Worm (Caenorhabditis elegans) whole organism, L4 larva: Measurements from ENCODE around the gene irld-24.

Source experiments
- R02D3.7 ChIP-seq: fragments of 150-350 bp; sonication (generic microtip); optimal IDR thresholded peaks from 3 replicates; lab custom pipeline; 2014; ENCODE audit warnings: missing biosample characterization, missing genetic modification characterization
- ZK546.5 ChIP-seq, 2 experiments: sonication (generic microtip); optimal IDR thresholded peaks; 2 replicates each; lab custom pipeline; 2017; ENCODE audit warnings: missing biosample characterization in 2 of 2, missing genetic modification characterization in 2 of 2
- aha-1 ChIP-seq: fragments of 150-350 bp; peaks from one replicate; lab custom pipeline; 2014; ENCODE audit warnings: missing biosample characterization, missing genetic modification characterization
- ceh-82 ChIP-seq: sonication (generic microtip); optimal IDR thresholded peaks from 2 replicates; lab custom pipeline; 2017; ENCODE audit warnings: missing biosample characterization, missing genetic modification characterization
- dve-1 ChIP-seq: sonication (generic microtip); optimal IDR thresholded peaks from 2 replicates; lab custom pipeline; 2017; ENCODE audit warnings: antibody characterized with exemption, mild to moderate bottlenecking, missing genetic modification characterization, missing compliant biosample characterization; ENCODE audit not compliant: insufficient read depth
- mdt-29 ChIP-seq: fragments of 200-800 bp; sonication (Bioruptor generic); IDR thresholded peaks from 2 replicates; pipeline ENCODE4 v1.3.6; 2022; ENCODE audit warnings: missing genetic modification reagents, missing genetic modification characterization, missing compliant biosample characterization
- nhr-111 ChIP-seq: fragments of 200-800 bp; sonication (Bioruptor generic); optimal IDR thresholded peaks from 2 replicates; lab custom pipeline; 2018; ENCODE audit warnings: mild to moderate bottlenecking, missing genetic modification characterization, missing compliant biosample characterization
- pha-4 ChIP-seq, 2 experiments: fragments of 150-350 bp in 1 of 2; fragments of 200-800 bp in 1 of 2; sonication (Bioruptor generic) in 1 of 2; IDR thresholded peaks in 1 of 2; optimal IDR thresholded peaks in 1 of 2; 2 replicates each; pipeline versions ENCODE4 v1.3.6 to Lab custom; 2014 to 2022; ENCODE audit warnings: missing genetic modification characterization in 2 of 2, missing genetic modification reagents in 2 of 2, missing biosample characterization in 1 of 2, missing compliant biosample characterization in 1 of 2
- php-3 ChIP-seq: fragments of 200-800 bp; sonication (Bioruptor generic); IDR thresholded peaks from 2 replicates; pipeline ENCODE4 v1.3.6; 2022; ENCODE audit warnings: missing genetic modification reagents, missing genetic modification characterization, missing compliant biosample characterization
- spr-1 ChIP-seq: sonication (generic microtip); optimal IDR thresholded peaks from 2 replicates; lab custom pipeline; 2016; ENCODE audit warnings: mild to moderate bottlenecking, missing genetic modification characterization, missing compliant biosample characterization
- unc-130 ChIP-seq: sonication (generic microtip); optimal IDR thresholded peaks from 2 replicates; lab custom pipeline; 2016; ENCODE audit warnings: missing genetic modification reagents, missing genetic modification characterization, missing compliant biosample characterization
- unc-39 ChIP-seq: sonication (generic microtip); optimal IDR thresholded peaks from 2 replicates; lab custom pipeline; 2017; ENCODE audit warnings: missing biosample characterization, missing genetic modification characterization

DNA sequence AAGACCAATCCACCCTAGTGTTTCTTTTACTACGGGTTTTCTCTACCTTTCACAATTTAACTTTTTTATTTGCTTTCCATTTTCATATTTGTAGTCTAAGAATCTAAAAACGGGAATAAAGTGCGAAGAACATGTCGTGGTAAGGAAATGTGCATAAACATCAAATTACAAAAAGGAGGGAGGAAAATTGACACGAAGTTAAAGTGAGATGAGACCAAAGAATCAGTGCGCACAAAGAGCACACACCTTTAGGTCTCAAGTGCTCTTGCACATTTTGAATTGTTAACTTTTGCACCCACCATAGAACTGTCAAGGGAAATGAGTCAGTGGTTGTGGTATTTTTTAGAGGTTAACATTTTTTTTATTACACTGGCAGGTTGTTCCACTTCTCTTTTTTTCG, 44.1 kb downstream of the irld-24 start:
- TF ChIP-seq nhr-111 (GFP tag; lab: Kevin White, UChicago) (no peak), aha-1 (tag; lab: Kevin White, UChicago) (no peak), mdt-29 (GFP tag; lab: Robert Waterston, UW) (no peak), unc-130 (GFP tag; lab: Kevin White, UChicago) (no peak), ceh-82 (no peak), unc-39 (tag; lab: Kevin White, UChicago) (no peak), ZK546.5 (tag; optimal IDR thresholded peaks at IDR 0.05; lab: Kevin White, UChicago) (no peak), dve-1 (tag; lab: Kevin White, UChicago) (no peak), spr-1 (tag; lab: Kevin White, UChicago) (no peak), php-3 (GFP tag; lab: Robert Waterston, UW) (no peak), pha-4 (GFP tag; IDR thresholded peaks at IDR 0.05; lab: Robert Waterston, UW) (no peak), pha-4 (tag; optimal IDR thresholded peaks at IDR 0.05; lab: Kevin White, UChicago) (peak; percentile 46), R02D3.7 (tag; lab: Kevin White, UChicago) (no peak)
